Fruit fly (Drosophila melanogaster) Kc167 (cell line): ENCODE measurements around the gene viaf.

ENCODE experiments used
- Sin3A ChIP-seq: fragments of >200 bp; optimal IDR thresholded peaks from 2 replicates; lab custom pipeline; 2018; ENCODE audit warnings: missing external identifiers
- h ChIP-seq: fragments of >200 bp; optimal IDR thresholded peaks from 3 replicates; lab custom pipeline; 2018; ENCODE audit warnings: missing external identifiers
- insv ChIP-seq: fragments of >200 bp; optimal IDR thresholded peaks from 3 replicates; lab custom pipeline; 2018; ENCODE audit warnings: missing external identifiers
- psq ChIP-seq: fragments of >200 bp; optimal IDR thresholded peaks from 2 replicates; lab custom pipeline; 2017; ENCODE audit warnings: missing external identifiers
- ttk ChIP-seq: sonication (Bioruptor generic); optimal IDR thresholded peaks from 2 replicates; lab custom pipeline; 2017; ENCODE audit warnings: missing external identifiers

- TF ChIP-seq h: no peak
- TF ChIP-seq Sin3A: no peak
- TF ChIP-seq psq (lab: Kevin White, UChicago): no peak
- no peak for TF ChIP-seq insv (lab: Kevin White, UChicago)
- TF ChIP-seq ttk (lab: Kevin White, UChicago): no peak
Measured at dm6 chr3L:12016186-12016585, 23.2 kb upstream of the viaf start.
